Worm (Caenorhabditis elegans) whole organism, mixed stage, embryonic: Measurements from ENCODE around the gene ZC204.6.

ENCODE experiments used
- bed-3 ChIP-seq: fragments of 200-800 bp; sonication (Bioruptor generic); optimal IDR thresholded peaks from 3 replicates; lab custom pipeline; 2018; ENCODE audit warnings: mild to moderate bottlenecking, missing genetic modification characterization, moderate library complexity, missing compliant biosample characterization
- blmp-1 ChIP-seq: fragments of 150-350 bp; optimal IDR thresholded peaks from 2 replicates; lab custom pipeline; 2014; ENCODE audit warnings: missing biosample characterization, missing genetic modification characterization
- ceh-39 ChIP-seq: fragments of 150-350 bp; optimal IDR thresholded peaks from 2 replicates; lab custom pipeline; 2014; ENCODE audit warnings: missing biosample characterization, missing genetic modification characterization
- ceh-43 ChIP-seq: fragments of 200-800 bp; sonication (Bioruptor generic); optimal IDR thresholded peaks from 2 replicates; lab custom pipeline; 2018; ENCODE audit warnings: mild to moderate bottlenecking, missing genetic modification characterization, moderate library complexity, missing compliant biosample characterization
- ceh-83 ChIP-seq: fragments of 200-800 bp; sonication (Bioruptor generic); optimal IDR thresholded peaks from 2 replicates; lab custom pipeline; 2018; ENCODE audit warnings: mild to moderate bottlenecking, missing genetic modification characterization, missing compliant biosample characterization
- ces-1 ChIP-seq: fragments of 150-350 bp; optimal IDR thresholded peaks from 2 replicates; lab custom pipeline; 2014; ENCODE audit warnings: missing biosample characterization, missing genetic modification reagents, missing genetic modification characterization
- cnd-1 ChIP-seq: fragments of 200-800 bp; sonication (Bioruptor generic); optimal IDR thresholded peaks from 2 replicates; lab custom pipeline; 2018; ENCODE audit warnings: mild to moderate bottlenecking, missing genetic modification characterization, missing compliant biosample characterization
- drap-1 ChIP-seq: fragments of 200-800 bp; sonication (Bioruptor generic); optimal IDR thresholded peaks from 3 replicates; lab custom pipeline; 2018; ENCODE audit warnings: mild to moderate bottlenecking, missing genetic modification characterization, missing compliant biosample characterization
- elt-1 ChIP-seq: sonication (generic microtip); optimal IDR thresholded peaks from 2 replicates; lab custom pipeline; 2017; ENCODE audit warnings: missing genetic modification characterization, mild to moderate bottlenecking, missing compliant biosample characterization, antibody characterized with exemption, moderate library complexity, borderline replicate concordance; ENCODE audit not compliant: insufficient read depth
- elt-3 ChIP-seq: fragments of 150-350 bp; optimal IDR thresholded peaks from 2 replicates; lab custom pipeline; 2014; ENCODE audit warnings: missing biosample characterization, missing genetic modification characterization
- flh-1 ChIP-seq: fragments of 200-800 bp; sonication (Bioruptor generic); optimal IDR thresholded peaks from 2 replicates; lab custom pipeline; 2018; ENCODE audit warnings: mild to moderate bottlenecking, missing genetic modification characterization, moderate library complexity, missing compliant biosample characterization
- ham-2 ChIP-seq: fragments of 200-800 bp; sonication (Bioruptor generic); optimal IDR thresholded peaks from 2 replicates; lab custom pipeline; 2018; ENCODE audit warnings: mild to moderate bottlenecking, missing genetic modification characterization, missing compliant biosample characterization
- hlh-1 ChIP-seq: fragments of 150-350 bp; optimal IDR thresholded peaks from 2 replicates; lab custom pipeline; 2014; ENCODE audit warnings: missing biosample characterization, missing genetic modification reagents, missing genetic modification characterization
- lin-13 ChIP-seq: fragments of 150-350 bp; optimal IDR thresholded peaks from 2 replicates; lab custom pipeline; 2014; ENCODE audit warnings: missing biosample characterization, missing genetic modification characterization
- lin-32 ChIP-seq: fragments of 200-800 bp; sonication (Bioruptor generic); optimal IDR thresholded peaks from 2 replicates; lab custom pipeline; 2018; ENCODE audit warnings: mild to moderate bottlenecking, missing genetic modification characterization, missing compliant biosample characterization
- lsy-2 ChIP-seq: fragments of 150-350 bp; optimal IDR thresholded peaks from 2 replicates; lab custom pipeline; 2014; ENCODE audit warnings: missing biosample characterization, missing genetic modification characterization
- mab-5 ChIP-seq: fragments of 150-350 bp; optimal IDR thresholded peaks from 2 replicates; lab custom pipeline; 2014; ENCODE audit warnings: missing biosample characterization, missing genetic modification characterization
- mep-1 ChIP-seq: fragments of 150-350 bp; optimal IDR thresholded peaks from 2 replicates; lab custom pipeline; 2017; ENCODE audit warnings: missing biosample characterization, missing genetic modification reagents, missing genetic modification characterization, inconsistent platforms
- mls-2 ChIP-seq: sonication (generic microtip); optimal IDR thresholded peaks from 2 replicates; lab custom pipeline; 2016; ENCODE audit warnings: mild to moderate bottlenecking, missing genetic modification characterization, moderate library complexity, missing compliant biosample characterization
- nhr-2 ChIP-seq: fragments of 150-350 bp; optimal IDR thresholded peaks from 2 replicates; lab custom pipeline; 2014; ENCODE audit warnings: missing biosample characterization, missing genetic modification characterization
- nhr-237 ChIP-seq: fragments of 150-350 bp; optimal IDR thresholded peaks from 2 replicates; lab custom pipeline; 2014; ENCODE audit warnings: missing biosample characterization, missing genetic modification characterization
- nhr-28 ChIP-seq: fragments of 150-350 bp; optimal IDR thresholded peaks from 2 replicates; lab custom pipeline; 2014; ENCODE audit warnings: missing biosample characterization, missing genetic modification characterization
- nhr-76 ChIP-seq: sonication (generic microtip); optimal IDR thresholded peaks from 2 replicates; lab custom pipeline; 2017; ENCODE audit warnings: missing biosample characterization, missing genetic modification characterization
- sem-2 ChIP-seq: fragments of 200-800 bp; sonication (Bioruptor generic); optimal IDR thresholded peaks from 2 replicates; lab custom pipeline; 2018; ENCODE audit warnings: mild to moderate bottlenecking, missing genetic modification characterization, missing compliant biosample characterization
- snpc-4 ChIP-seq: fragments of 150-350 bp; optimal IDR thresholded peaks from 2 replicates; lab custom pipeline; 2014; ENCODE audit warnings: missing biosample characterization, missing genetic modification characterization
- sptf-1 ChIP-seq: sonication (generic microtip); optimal IDR thresholded peaks from 2 replicates; lab custom pipeline; 2017; ENCODE audit warnings: mild to moderate bottlenecking, missing genetic modification characterization, moderate library complexity, missing compliant biosample characterization
- tbx-8 ChIP-seq: fragments of 200-800 bp; sonication (Bioruptor generic); optimal IDR thresholded peaks from 2 replicates; lab custom pipeline; 2018; ENCODE audit warnings: mild to moderate bottlenecking, missing genetic modification characterization, moderate library complexity, missing compliant biosample characterization
- unc-120 ChIP-seq: sonication (generic microtip); optimal IDR thresholded peaks from 2 replicates; lab custom pipeline; 2017; ENCODE audit warnings: missing genetic modification characterization, missing compliant biosample characterization; ENCODE audit not compliant: poor library complexity, severe bottlenecking
- unc-39 ChIP-seq: fragments of 150-350 bp; optimal IDR thresholded peaks from 2 replicates; lab custom pipeline; 2014; ENCODE audit warnings: missing biosample characterization, missing genetic modification characterization
- unc-62 ChIP-seq: fragments of 150-350 bp; optimal IDR thresholded peaks from 2 replicates; lab custom pipeline; 2014; ENCODE audit warnings: missing biosample characterization, missing genetic modification reagents, missing genetic modification characterization
- zip-8 ChIP-seq: fragments of 150-350 bp; optimal IDR thresholded peaks from 2 replicates; lab custom pipeline; 2014; ENCODE audit warnings: missing biosample characterization, missing genetic modification characterization
- ztf-11 ChIP-seq: fragments of 150-350 bp; optimal IDR thresholded peaks from 2 replicates; lab custom pipeline; 2014; ENCODE audit warnings: missing biosample characterization, missing genetic modification characterization

Gene ZC204.6

ce11 chrII:1613972-1614371 is 30.7 kb downstream of the ZC204.6 start, which contains the start of gene fbxa-164:
TSS of gene fbxa-164 (minus strand) at chrII:1614072.
- TF ChIP-seq lsy-2 (tag; lab: Kevin White, UChicago) (no peak), mab-5 (tag; lab: Kevin White, UChicago) (no peak), ces-1 (GFP tag; lab: Kevin White, UChicago) (no peak), hlh-1 (no peak), ceh-39 (tag; lab: Kevin White, UChicago) (no peak), flh-1 (GFP tag; lab: Kevin White, UChicago) (no peak), bed-3 (GFP tag; lab: Kevin White, UChicago) (no peak), mls-2 (no peak), ztf-11 (tag; lab: Kevin White, UChicago) (no peak), elt-1 (tag; lab: Kevin White, UChicago) (no peak), unc-62 (GFP tag; lab: Kevin White, UChicago) (no peak), mep-1 (no peak), tbx-8 (GFP tag; lab: Kevin White, UChicago) (no peak), nhr-237 (tag; lab: Kevin White, UChicago) (no peak)
- TF ChIP-seq, all 35 proteins: peak for 0

- TF ChIP-seq ceh-39 (tag; lab: Kevin White, UChicago) (no peak), zip-8 (tag; lab: Kevin White, UChicago) (no peak), mep-1 (no peak), nhr-2 (tag; lab: Kevin White, UChicago) (no peak)
These were observed 34.0 kb downstream of the ZC204.6 start, which contains the start of gene fbxa-163 for ce11 chrII:1610630-1611029. TSS of gene fbxa-163 (minus strand) at chrII:1610730.

DNA sequence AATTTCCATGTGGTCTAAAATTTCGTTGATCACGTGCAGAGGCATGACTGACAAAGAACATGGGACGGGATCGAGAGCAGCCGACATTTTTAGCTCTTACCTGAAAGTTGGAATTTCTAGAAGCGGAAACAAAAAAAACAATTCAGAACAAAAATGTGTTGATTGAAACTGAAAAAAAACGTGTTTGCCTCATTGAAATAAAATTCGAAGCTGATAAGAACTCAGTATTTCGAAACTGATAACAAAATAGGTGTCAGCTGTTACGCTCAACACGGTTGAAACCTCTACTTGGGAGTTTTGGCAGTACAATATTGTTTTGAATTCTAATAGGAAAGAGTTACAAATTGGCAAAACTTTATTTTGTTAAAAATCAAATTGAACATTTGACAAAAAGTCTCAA is 35.7 kb downstream of the ZC204.6 start:
- TF ChIP-seq nhr-76 (tag; lab: Kevin White, UChicago) (no peak), mep-1 (no peak), ceh-39 (tag; lab: Kevin White, UChicago) (no peak), hlh-1 (no peak), drap-1 (GFP tag; lab: Kevin White, UChicago) (no peak), nhr-28 (tag; lab: Kevin White, UChicago) (no peak), nhr-2 (tag; lab: Kevin White, UChicago) (no peak), lin-32 (GFP tag; lab: Kevin White, UChicago) (no peak), mls-2 (no peak), elt-3 (no peak), unc-39 (no peak), ceh-43 (GFP tag; lab: Kevin White, UChicago) (no peak), lin-13 (tag; lab: Kevin White, UChicago) (no peak), elt-1 (tag; lab: Kevin White, UChicago) (no peak), nhr-237 (tag; lab: Kevin White, UChicago) (no peak), ztf-11 (tag; lab: Kevin White, UChicago) (no peak), bed-3 (GFP tag; lab: Kevin White, UChicago) (no peak)

DNA sequence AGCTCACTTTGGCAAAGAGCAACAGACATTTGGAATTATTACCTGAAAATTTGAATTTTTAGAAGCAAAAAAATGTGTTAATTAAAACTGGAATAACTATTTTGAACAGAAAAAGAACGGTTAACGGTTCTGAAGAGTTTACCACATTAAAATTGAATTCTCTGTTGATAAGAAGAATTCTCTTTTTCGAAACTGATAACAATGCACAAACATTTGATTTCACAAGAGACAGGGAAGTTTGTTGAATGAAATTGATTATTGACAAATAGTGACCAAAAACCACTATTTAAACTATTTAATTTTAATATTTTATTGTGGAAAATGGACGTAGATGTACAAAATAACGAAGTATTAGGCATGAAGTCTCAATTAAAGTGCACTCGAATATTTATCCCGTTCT is 37.1 kb downstream of the ZC204.6 start:
- TF ChIP-seq unc-120 (tag; lab: Kevin White, UChicago) (no peak), hlh-1 (no peak), ceh-83 (GFP tag; lab: Kevin White, UChicago) (no peak), flh-1 (GFP tag; lab: Kevin White, UChicago) (no peak), snpc-4 (no peak), zip-8 (tag; lab: Kevin White, UChicago) (no peak), ceh-43 (GFP tag; lab: Kevin White, UChicago) (no peak), sptf-1 (tag; lab: Kevin White, UChicago) (no peak), elt-1 (tag; lab: Kevin White, UChicago) (no peak), mls-2 (no peak), drap-1 (GFP tag; lab: Kevin White, UChicago) (no peak), nhr-2 (tag; lab: Kevin White, UChicago) (no peak), ham-2 (no peak), unc-39 (no peak), nhr-28 (tag; lab: Kevin White, UChicago) (no peak), cnd-1 (tag; lab: Kevin White, UChicago) (no peak), ztf-11 (tag; lab: Kevin White, UChicago) (no peak), sem-2 (GFP tag; lab: Kevin White, UChicago) (no peak), blmp-1 (tag; lab: Kevin White, UChicago) (no peak), tbx-8 (GFP tag; lab: Kevin White, UChicago) (no peak)
